Worm (Caenorhabditis elegans) whole organism, L4 larva: ENCODE results near the gene R144.12.
A peak's percentile ranks its signal among the peaks of the same experiment; 100 is the strongest.

ENCODE experiments used
- ZK546.5 ChIP-seq, 2 experiments: sonication (generic microtip); optimal IDR thresholded peaks; 2 replicates each; lab custom pipeline; 2017; ENCODE audit warnings: missing biosample characterization in 2 of 2, missing genetic modification characterization in 2 of 2
- dpl-1 ChIP-seq: fragments of 150-350 bp; optimal IDR thresholded peaks from 2 replicates; lab custom pipeline; 2014; ENCODE audit warnings: missing biosample characterization, missing genetic modification reagents, missing genetic modification characterization
- lin-13 ChIP-seq: fragments of 150-350 bp; optimal IDR thresholded peaks from 2 replicates; lab custom pipeline; 2014; ENCODE audit warnings: missing biosample characterization, missing genetic modification reagents, missing genetic modification characterization
- lin-15B ChIP-seq: fragments of 150-350 bp; sonication (generic microtip); optimal IDR thresholded peaks from 3 replicates; lab custom pipeline; 2014; ENCODE audit warnings: missing biosample characterization, missing genetic modification characterization
- lin-39 ChIP-seq: fragments of 150-350 bp; optimal IDR thresholded peaks from 2 replicates; lab custom pipeline; 2014; ENCODE audit warnings: missing biosample characterization, missing genetic modification reagents, missing genetic modification characterization
- lsy-2 ChIP-seq, 2 experiments: fragments of 150-350 bp in 1 of 2; sonication (generic microtip) in 1 of 2; optimal IDR thresholded peaks; 2 replicates each; lab custom pipeline; 2014 to 2017; ENCODE audit warnings: missing biosample characterization in 2 of 2, missing genetic modification characterization in 2 of 2
- nhr-237 ChIP-seq: sonication (generic microtip); optimal IDR thresholded peaks from 2 replicates; lab custom pipeline; 2017; ENCODE audit warnings: missing biosample characterization, missing genetic modification characterization
- pha-4 ChIP-seq, 2 experiments: fragments of 150-350 bp in 1 of 2; fragments of 200-800 bp in 1 of 2; sonication (Bioruptor generic) in 1 of 2; IDR thresholded peaks in 1 of 2; optimal IDR thresholded peaks in 1 of 2; 2 replicates each; pipeline versions ENCODE4 v1.3.6 to Lab custom; 2014 to 2022; ENCODE audit warnings: missing genetic modification characterization in 2 of 2, missing genetic modification reagents in 2 of 2, missing biosample characterization in 1 of 2, missing compliant biosample characterization in 1 of 2
- pqm-1 ChIP-seq: sonication (generic microtip); optimal IDR thresholded peaks from 2 replicates; lab custom pipeline; 2017; ENCODE audit warnings: missing biosample characterization, missing genetic modification characterization
- snpc-4 ChIP-seq: fragments of 150-350 bp; optimal IDR thresholded peaks from 2 replicates; lab custom pipeline; 2014; ENCODE audit warnings: missing biosample characterization, missing genetic modification characterization
- unc-62 ChIP-seq, 3 experiments: fragments of 150-350 bp in 1 of 3; sonication (generic microtip); optimal IDR thresholded peaks in 2 of 3; peaks in 1 of 3; 1 replicate in 1 of 3; 2 replicates in 2 of 3; lab custom pipeline; 2014 to 2017; ENCODE audit warnings: missing biosample characterization in 3 of 3, missing genetic modification characterization in 3 of 3, missing genetic modification reagents in 3 of 3, missing genotype in 1 of 3

DNA sequence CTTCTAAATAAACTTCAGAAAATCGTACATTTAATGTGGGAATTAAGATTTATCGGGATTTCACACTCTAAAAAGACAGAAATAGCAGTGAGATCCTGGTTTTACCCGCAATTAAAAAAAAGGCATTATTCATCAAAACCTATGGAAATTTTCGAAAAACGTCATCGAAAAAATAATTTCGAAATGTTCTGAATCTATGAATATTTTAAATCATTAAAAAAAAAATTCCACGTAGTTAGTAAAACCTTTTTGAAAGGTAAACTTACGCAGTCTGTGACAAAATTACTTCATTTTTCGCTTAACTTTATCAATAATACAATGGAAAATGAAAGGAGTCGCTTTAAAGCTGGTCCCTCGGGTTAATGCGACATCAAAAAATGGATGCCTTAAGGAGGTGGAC, 50.2 kb downstream of the R144.12 start, which contains the start of gene C26E6.1:
- TF ChIP-seq nhr-237, result no peak
- no peak for TF ChIP-seq pqm-1
- no peak for TF ChIP-seq snpc-4 (tag; lab: Kevin White, UChicago)
- no peak for TF ChIP-seq ZK546.5 (tag; optimal IDR thresholded peaks at IDR 0.05; lab: Kevin White, UChicago)
- TF ChIP-seq lin-39, result no peak
- TF ChIP-seq dpl-1 (GFP tag; lab: Kevin White, UChicago), result no peak
- TF ChIP-seq lsy-2 (tag; optimal IDR thresholded peaks at IDR 0.05; lab: Kevin White, UChicago), result no peak
- TF ChIP-seq lin-13 (GFP tag; lab: Kevin White, UChicago), result no peak
- no peak for TF ChIP-seq pha-4 (GFP tag; IDR thresholded peaks at IDR 0.05; lab: Robert Waterston, UW)
- TF ChIP-seq pha-4 (tag; optimal IDR thresholded peaks at IDR 0.05; lab: Kevin White, UChicago), result no peak
- no peak for TF ChIP-seq lin-15B (tag; lab: Kevin White, UChicago)
- peak in 1 of 2 experiments; percentile 25 for TF ChIP-seq unc-62 (GFP tag; optimal IDR thresholded peaks at IDR 0.05 in 1 of 2; lab: Kevin White, UChicago)
- TF ChIP-seq unc-62 (tag; optimal IDR thresholded peaks at IDR 0.05; lab: Kevin White, UChicago), result no peak
